Worm (Caenorhabditis elegans) whole organism, midembryonic: Measurements from ENCODE around the gene C35B1.2.

ENCODE experiments used
- T22C8.4 ChIP-seq: fragments of 200-800 bp; sonication (Bioruptor generic); IDR thresholded peaks from 2 replicates; pipeline ENCODE4 v1.3.6; 2022; ENCODE audit warnings: missing genetic modification characterization, missing compliant biosample characterization
- cog-1 ChIP-seq: sonication (generic microtip); optimal IDR thresholded peaks from 2 replicates; lab custom pipeline; 2016; ENCODE audit warnings: missing genetic modification characterization, missing compliant biosample characterization
- flt-1 ChIP-seq: fragments of 200-800 bp; sonication (Bioruptor generic); IDR thresholded peaks from 2 replicates; pipeline ENCODE4 v1.3.6; 2022; ENCODE audit warnings: missing genetic modification characterization, missing compliant biosample characterization
- klf-2 ChIP-seq: fragments of 200-800 bp; sonication (Bioruptor generic); conservative IDR thresholded peaks from 2 replicates; pipeline ENCODE4 v1.3.6; 2022; ENCODE audit warnings: missing genetic modification reagents, missing genetic modification characterization, missing compliant biosample characterization
- med-1 ChIP-seq: sonication (generic microtip); optimal IDR thresholded peaks from 2 replicates; lab custom pipeline; 2017; ENCODE audit warnings: missing genetic modification characterization, mild to moderate bottlenecking, missing compliant biosample characterization, antibody characterized with exemption, missing genetic modification reagents; ENCODE audit not compliant: insufficient read depth
- ref-1 ChIP-seq: fragments of 200-800 bp; sonication (Bioruptor generic); conservative IDR thresholded peaks from 2 replicates; pipeline ENCODE4 v1.3.6; 2022; ENCODE audit warnings: missing genetic modification reagents, missing genetic modification characterization, missing compliant biosample characterization
- tab-1 ChIP-seq: fragments of 200-800 bp; sonication (Bioruptor generic); IDR thresholded peaks from 2 replicates; pipeline ENCODE4 v1.3.6; 2022; ENCODE audit warnings: missing genetic modification characterization, missing compliant biosample characterization
- ztf-23 ChIP-seq: fragments of 200-800 bp; sonication (Bioruptor generic); IDR thresholded peaks from 2 replicates; pipeline ENCODE4 v1.3.6; 2022; ENCODE audit warnings: missing genetic modification reagents, missing genetic modification characterization, missing compliant biosample characterization
- ztf-29 ChIP-seq: fragments of 200-800 bp; sonication (Bioruptor generic); IDR thresholded peaks from 2 replicates; pipeline ENCODE4 v1.3.6; 2022; ENCODE audit warnings: missing genetic modification reagents, missing genetic modification characterization, missing compliant biosample characterization

C35B1.2 gene

ce11 chrIV:4085787-4086262 lies at the start of gene C35B1.2:
Gene C35B1.2 (plus strand): TSS chrIV:4086212.
- TF ChIP-seq ztf-23 (GFP tag; lab: Robert Waterston, UW) (no peak), tab-1 (GFP tag; lab: Robert Waterston, UW) (no peak), cog-1 (tag; lab: Kevin White, UChicago) (no peak), ref-1 (GFP tag; lab: Robert Waterston, UW) (no peak), T22C8.4 (GFP tag; lab: Robert Waterston, UW) (no peak), flt-1 (no peak), klf-2 (GFP tag; lab: Robert Waterston, UW) (no peak), ztf-29 (GFP tag; lab: Robert Waterston, UW) (no peak), med-1 (GFP tag; lab: Kevin White, UChicago) (no peak)

- TF ChIP-seq klf-2 (GFP tag; lab: Robert Waterston, UW) (no peak), ztf-29 (GFP tag; lab: Robert Waterston, UW) (no peak), T22C8.4 (GFP tag; lab: Robert Waterston, UW) (no peak)
These were observed 46.0 kb upstream of the C35B1.2 start, which contains the start of gene F35F11.2 for ce11 chrIV:4039984-4040383. Gene F35F11.2 (plus strand): TSS chrIV:4040284.

ce11 chrIV:4041006-4041405 lies 45.0 kb upstream of the C35B1.2 start:
- TF ChIP-seq cog-1 (tag; lab: Kevin White, UChicago) (no peak), klf-2 (GFP tag; lab: Robert Waterston, UW) (no peak), ztf-29 (GFP tag; lab: Robert Waterston, UW) (no peak), T22C8.4 (GFP tag; lab: Robert Waterston, UW) (no peak), ref-1 (GFP tag; lab: Robert Waterston, UW) (no peak), tab-1 (GFP tag; lab: Robert Waterston, UW) (no peak), flt-1 (no peak), ztf-23 (GFP tag; lab: Robert Waterston, UW) (no peak), med-1 (GFP tag; lab: Kevin White, UChicago) (no peak)

- TF ChIP-seq ztf-29 (GFP tag; lab: Robert Waterston, UW) (no peak), ztf-23 (GFP tag; lab: Robert Waterston, UW) (peak; percentile 60; the same call in 1 of the 2 replicates), med-1 (GFP tag; lab: Kevin White, UChicago) (no peak)
These were observed 43.7 kb upstream of the C35B1.2 start, which contains the start of gene cdc-73 for ce11 chrIV:4042274-4042673. Gene cdc-73 (plus strand): TSS chrIV:4042575.

- TF ChIP-seq ref-1 (GFP tag; lab: Robert Waterston, UW) (no peak), flt-1 (no peak), ztf-29 (GFP tag; lab: Robert Waterston, UW) (no peak), klf-2 (GFP tag; lab: Robert Waterston, UW) (no peak), cog-1 (tag; lab: Kevin White, UChicago) (no peak), T22C8.4 (GFP tag; lab: Robert Waterston, UW) (no peak), ztf-23 (GFP tag; lab: Robert Waterston, UW) (no peak), tab-1 (GFP tag; lab: Robert Waterston, UW) (no peak), med-1 (GFP tag; lab: Kevin White, UChicago) (no peak)
These were observed 38.4 kb upstream of the C35B1.2 start for ce11 chrIV:4047628-4048027.

ce11 chrIV:4049398-4049998 lies 36.5 kb upstream of the C35B1.2 start, which contains the start of gene pcn-1:
Gene pcn-1 (minus strand): TSS chrIV:4049448.
- TF ChIP-seq ztf-23 (GFP tag; lab: Robert Waterston, UW): 0 out of 2 replicates have a peak, but pooled peaks have one; percentile 31
- TF ChIP-seq med-1 (GFP tag; lab: Kevin White, UChicago): no peak
- TF ChIP-seq T22C8.4 (GFP tag; lab: Robert Waterston, UW): no peak
- TF ChIP-seq ref-1 (GFP tag; lab: Robert Waterston, UW): no peak
- no peak for TF ChIP-seq ztf-29 (GFP tag; lab: Robert Waterston, UW)
- no peak for TF ChIP-seq tab-1 (GFP tag; lab: Robert Waterston, UW)
- TF ChIP-seq cog-1 (tag; lab: Kevin White, UChicago): peak; percentile 52
- peak; percentile 72; the same call in 1 of the 2 replicates for TF ChIP-seq flt-1
- no peak for TF ChIP-seq klf-2 (GFP tag; lab: Robert Waterston, UW)

- TF ChIP-seq ztf-29 (GFP tag; lab: Robert Waterston, UW) (no peak), klf-2 (GFP tag; lab: Robert Waterston, UW) (no peak), ref-1 (GFP tag; lab: Robert Waterston, UW) (no peak), T22C8.4 (GFP tag; lab: Robert Waterston, UW) (no peak), ztf-23 (GFP tag; lab: Robert Waterston, UW) (no peak), cog-1 (tag; lab: Kevin White, UChicago) (no peak), tab-1 (GFP tag; lab: Robert Waterston, UW) (no peak), flt-1 (no peak), med-1 (GFP tag; lab: Kevin White, UChicago) (no peak)
These were observed 34.5 kb upstream of the C35B1.2 start, which contains the start of gene wrt-5 for ce11 chrIV:4051539-4051938. Gene wrt-5 (minus strand): TSS chrIV:4051639.

ce11 chrIV:4052274-4052673 lies 33.7 kb upstream of the C35B1.2 start:
- TF ChIP-seq ref-1 (GFP tag; lab: Robert Waterston, UW) (no peak), med-1 (GFP tag; lab: Kevin White, UChicago) (no peak), cog-1 (tag; lab: Kevin White, UChicago) (no peak), flt-1 (0 out of 2 replicates have a peak, but pooled peaks have one; percentile 25), ztf-23 (GFP tag; lab: Robert Waterston, UW) (no peak), ztf-29 (GFP tag; lab: Robert Waterston, UW) (no peak)

ce11 chrIV:4053405-4053804 lies 32.6 kb upstream of the C35B1.2 start:
- no peak for TF ChIP-seq ref-1 (GFP tag; lab: Robert Waterston, UW)
- no peak for TF ChIP-seq med-1 (GFP tag; lab: Kevin White, UChicago)
- no peak for TF ChIP-seq T22C8.4 (GFP tag; lab: Robert Waterston, UW)
- no peak for TF ChIP-seq cog-1 (tag; lab: Kevin White, UChicago)
- no peak for TF ChIP-seq ztf-29 (GFP tag; lab: Robert Waterston, UW)
- no peak for TF ChIP-seq tab-1 (GFP tag; lab: Robert Waterston, UW)
- TF ChIP-seq ztf-23 (GFP tag; lab: Robert Waterston, UW): no peak
- no peak for TF ChIP-seq flt-1
- no peak for TF ChIP-seq klf-2 (GFP tag; lab: Robert Waterston, UW)
